Fruit fly (Drosophila melanogaster) whole organism, wandering third instar larva: ENCODE measurements around the gene CG15814.

Source experiments
- CrebA ChIP-seq: fragments of 200-800 bp; sonication (Bioruptor generic); optimal IDR thresholded peaks from 2 replicates; lab custom pipeline; 2016; ENCODE audit warnings: missing biosample characterization, mild to moderate bottlenecking, missing genetic modification characterization, borderline replicate concordance
- Dfd ChIP-seq: fragments of >200 bp; optimal IDR thresholded peaks from 2 replicates; lab custom pipeline; 2017; ENCODE audit warnings: missing biosample characterization, missing genetic modification characterization
- Hnf4 ChIP-seq: fragments of 200-800 bp; sonication (Bioruptor generic); optimal IDR thresholded peaks from 2 replicates; lab custom pipeline; 2016; ENCODE audit warnings: missing biosample characterization, mild to moderate bottlenecking, missing genetic modification characterization
- Hr78 ChIP-seq: fragments of >200 bp; optimal IDR thresholded peaks from 2 replicates; lab custom pipeline; 2017; ENCODE audit warnings: missing biosample characterization, missing genetic modification characterization
- Hr83 ChIP-seq: fragments of 200-300 bp; sonication (Bioruptor generic); optimal IDR thresholded peaks from 2 replicates; lab custom pipeline; 2016; ENCODE audit warnings: missing biosample characterization, mild to moderate bottlenecking, missing genetic modification characterization, moderate library complexity; ENCODE audit not compliant: poor library complexity, severe bottlenecking
- Myc ChIP-seq: fragments of >200 bp; optimal IDR thresholded peaks from 2 replicates; lab custom pipeline; 2017
- N ChIP-seq: fragments of >200 bp; optimal IDR thresholded peaks from 2 replicates; lab custom pipeline; 2018; ENCODE audit warnings: missing biosample characterization, missing external identifiers, missing genetic modification characterization
- br ChIP-seq: fragments of 200-800 bp; sonication (Bioruptor generic); optimal IDR thresholded peaks from 2 replicates; lab custom pipeline; 2016; ENCODE audit warnings: missing biosample characterization, missing genetic modification characterization
- dsf ChIP-seq: sonication (Bioruptor generic); optimal IDR thresholded peaks from 2 replicates; lab custom pipeline; 2016; ENCODE audit warnings: missing biosample characterization, missing genetic modification characterization, borderline replicate concordance
- ey ChIP-seq: fragments of 200-800 bp; sonication (Bioruptor generic); optimal IDR thresholded peaks from 2 replicates; lab custom pipeline; 2016; ENCODE audit warnings: missing biosample characterization, missing genetic modification characterization
- pan ChIP-seq: fragments of >200 bp; optimal IDR thresholded peaks from 2 replicates; lab custom pipeline; 2017
- psq ChIP-seq: fragments of 200-800 bp; sonication (Bioruptor generic); optimal IDR thresholded peaks from 3 replicates; lab custom pipeline; 2017; ENCODE audit warnings: missing biosample characterization, mild to moderate bottlenecking, missing genetic modification characterization, moderate library complexity
- usp ChIP-seq: fragments of >200 bp; optimal IDR thresholded peaks from 2 replicates; lab custom pipeline; 2017; ENCODE audit warnings: missing biosample characterization, missing genetic modification characterization

dm6 chrX:17836420-17836932 is 13.7 kb downstream of the CG15814 start:
- TF ChIP-seq Hnf4 (GFP tag; lab: Kevin White, UChicago) (no peak), Myc (lab: Kevin White, UChicago) (no peak), dsf (GFP tag; lab: Kevin White, UChicago) (no peak), Hr78 (GFP tag; lab: Kevin White, UChicago) (no peak), N (GFP tag; lab: Kevin White, UChicago) (no peak), CrebA (no peak), br (no peak), Dfd (GFP tag; lab: Kevin White, UChicago) (no peak), usp (GFP tag; lab: Kevin White, UChicago) (no peak), psq (GFP tag; lab: Kevin White, UChicago) (no peak), ey (GFP tag; lab: Kevin White, UChicago) (no peak), Hr83 (GFP tag; lab: Kevin White, UChicago) (no peak), pan (lab: Kevin White, UChicago) (no peak)
